Worm (Caenorhabditis elegans) whole organism, late embryonic: ENCODE results near the gene cwp-1.

Experiments used
- C38D4.7 ChIP-seq: fragments of 200-800 bp; sonication (Bioruptor generic); optimal IDR thresholded peaks from 2 replicates; lab custom pipeline; 2018; ENCODE audit warnings: mild to moderate bottlenecking, missing genetic modification characterization, moderate library complexity, missing compliant biosample characterization
- F13H6.1 ChIP-seq: sonication (generic microtip); optimal IDR thresholded peaks from 2 replicates; lab custom pipeline; 2016; ENCODE audit warnings: missing genetic modification characterization, missing compliant biosample characterization
- ahr-1 ChIP-seq: sonication (generic microtip); optimal IDR thresholded peaks from 2 replicates; lab custom pipeline; 2016; ENCODE audit warnings: missing genetic modification characterization, missing compliant biosample characterization
- ceh-14 ChIP-seq: sonication (generic microtip); optimal IDR thresholded peaks from 2 replicates; lab custom pipeline; 2016; ENCODE audit warnings: missing genotype, missing genetic modification characterization, missing compliant biosample characterization
- ceh-18 ChIP-seq: sonication (generic microtip); optimal IDR thresholded peaks from 2 replicates; lab custom pipeline; 2016; ENCODE audit warnings: missing genetic modification characterization, missing compliant biosample characterization
- ceh-2 ChIP-seq: sonication (generic microtip); optimal IDR thresholded peaks from 2 replicates; lab custom pipeline; 2016; ENCODE audit warnings: missing genotype, missing genetic modification characterization, missing compliant biosample characterization
- ceh-30 ChIP-seq: fragments of 150-350 bp; optimal IDR thresholded peaks from 2 replicates; lab custom pipeline; 2014; ENCODE audit warnings: missing biosample characterization, missing genetic modification characterization
- ceh-31 ChIP-seq: sonication (generic microtip); optimal IDR thresholded peaks from 2 replicates; lab custom pipeline; 2016; ENCODE audit warnings: missing genetic modification characterization, missing compliant biosample characterization
- ceh-34 ChIP-seq: sonication (generic microtip); optimal IDR thresholded peaks from 2 replicates; lab custom pipeline; 2016; ENCODE audit warnings: mild to moderate bottlenecking, missing genetic modification characterization, missing compliant biosample characterization
- ceh-9 ChIP-seq: sonication (generic microtip); optimal IDR thresholded peaks from 2 replicates; lab custom pipeline; 2016; ENCODE audit warnings: mild to moderate bottlenecking, missing genetic modification characterization, inconsistent platforms, missing compliant biosample characterization
- che-1 ChIP-seq: sonication (generic microtip); optimal IDR thresholded peaks from 2 replicates; lab custom pipeline; 2016; ENCODE audit warnings: mild to moderate bottlenecking, missing genetic modification characterization, missing compliant biosample characterization
- dve-1 ChIP-seq: sonication (generic microtip); optimal IDR thresholded peaks from 2 replicates; lab custom pipeline; 2017; ENCODE audit warnings: antibody characterized with exemption, mild to moderate bottlenecking, missing genetic modification characterization, missing compliant biosample characterization
- elt-2 ChIP-seq: sonication (generic microtip); optimal IDR thresholded peaks from 2 replicates; lab custom pipeline; 2016; ENCODE audit warnings: missing genetic modification reagents, missing genetic modification characterization, missing compliant biosample characterization
- ets-4 ChIP-seq: sonication (generic microtip); optimal IDR thresholded peaks from 2 replicates; lab custom pipeline; 2016; ENCODE audit warnings: missing genetic modification characterization, missing compliant biosample characterization
- fax-1 ChIP-seq: sonication (generic microtip); optimal IDR thresholded peaks from 2 replicates; lab custom pipeline; 2016; ENCODE audit warnings: missing genotype, missing genetic modification characterization, missing compliant biosample characterization
- fkh-6 ChIP-seq: sonication (generic microtip); optimal IDR thresholded peaks from 2 replicates; lab custom pipeline; 2016; ENCODE audit warnings: missing genetic modification characterization, missing compliant biosample characterization
- hlh-13 ChIP-seq: fragments of 200-800 bp; sonication (Bioruptor generic); optimal IDR thresholded peaks from 2 replicates; lab custom pipeline; 2018; ENCODE audit warnings: mild to moderate bottlenecking, missing genetic modification characterization, missing compliant biosample characterization
- hlh-30 ChIP-seq: sonication (generic microtip); optimal IDR thresholded peaks from 2 replicates; lab custom pipeline; 2017; ENCODE audit warnings: antibody characterized with exemption, missing genetic modification characterization, missing compliant biosample characterization; ENCODE audit not compliant: insufficient read depth
- lim-6 ChIP-seq: sonication (generic microtip); optimal IDR thresholded peaks from 2 replicates; lab custom pipeline; 2016; ENCODE audit warnings: missing genetic modification characterization, missing compliant biosample characterization
- nfya-1 ChIP-seq: sonication (generic microtip); optimal IDR thresholded peaks from 2 replicates; lab custom pipeline; 2017; ENCODE audit warnings: missing genetic modification characterization, mild to moderate bottlenecking, missing compliant biosample characterization, antibody characterized with exemption, moderate library complexity
- nhr-232 ChIP-seq: sonication (generic microtip); optimal IDR thresholded peaks from 2 replicates; lab custom pipeline; 2016; ENCODE audit warnings: missing genetic modification characterization, missing compliant biosample characterization
- npax-4 ChIP-seq: sonication (generic microtip); optimal IDR thresholded peaks from 2 replicates; lab custom pipeline; 2016; ENCODE audit warnings: missing genetic modification characterization, missing compliant biosample characterization
- pag-3 ChIP-seq: sonication (generic microtip); optimal IDR thresholded peaks from 2 replicates; lab custom pipeline; 2016; ENCODE audit warnings: missing compliant biosample characterization, missing genetic modification characterization, borderline replicate concordance
- pat-9 ChIP-seq: fragments of 200-800 bp; sonication (Bioruptor generic); optimal IDR thresholded peaks from 2 replicates; lab custom pipeline; 2018; ENCODE audit warnings: mild to moderate bottlenecking, missing genetic modification characterization, moderate library complexity, missing compliant biosample characterization
- pha-2 ChIP-seq: sonication (generic microtip); optimal IDR thresholded peaks from 2 replicates; lab custom pipeline; 2017; ENCODE audit warnings: mild to moderate bottlenecking, missing genetic modification characterization, missing compliant biosample characterization
- rnt-1 ChIP-seq: sonication (generic microtip); optimal IDR thresholded peaks from 2 replicates; lab custom pipeline; 2016; ENCODE audit warnings: missing genetic modification characterization, missing compliant biosample characterization
- tbx-2 ChIP-seq: sonication (generic microtip); optimal IDR thresholded peaks from 2 replicates; lab custom pipeline; 2016; ENCODE audit warnings: missing genetic modification characterization, missing compliant biosample characterization
- unc-3 ChIP-seq, 2 experiments: fragments of 200-800 bp in 1 of 2; sonication (Bioruptor generic) in 1 of 2; sonication (generic microtip) in 1 of 2; conservative IDR thresholded peaks in 1 of 2; optimal IDR thresholded peaks in 1 of 2; 2 replicates each; pipeline versions ENCODE4 v1.3.6 to Lab custom; 2016 to 2022; ENCODE audit warnings: missing compliant biosample characterization in 2 of 2, missing genetic modification characterization in 2 of 2, missing genetic modification reagents in 1 of 2
- unc-55 ChIP-seq: sonication (generic microtip); optimal IDR thresholded peaks from 2 replicates; lab custom pipeline; 2017; ENCODE audit warnings: missing biosample characterization, missing genetic modification reagents, missing genetic modification characterization
- ztf-16 ChIP-seq: sonication (generic microtip); optimal IDR thresholded peaks from 2 replicates; lab custom pipeline; 2017; ENCODE audit warnings: missing genetic modification characterization, missing compliant biosample characterization

Gene cwp-1

ce11 chrV:4841179-4841578 is at the start of gene cwp-1:
Gene cwp-1 (minus strand): TSS chrV:4841279.
- TF ChIP-seq ahr-1 (tag; lab: Kevin White, UChicago) (no peak), tbx-2 (tag; lab: Kevin White, UChicago) (no peak), dve-1 (tag; lab: Kevin White, UChicago) (no peak)

DNA sequence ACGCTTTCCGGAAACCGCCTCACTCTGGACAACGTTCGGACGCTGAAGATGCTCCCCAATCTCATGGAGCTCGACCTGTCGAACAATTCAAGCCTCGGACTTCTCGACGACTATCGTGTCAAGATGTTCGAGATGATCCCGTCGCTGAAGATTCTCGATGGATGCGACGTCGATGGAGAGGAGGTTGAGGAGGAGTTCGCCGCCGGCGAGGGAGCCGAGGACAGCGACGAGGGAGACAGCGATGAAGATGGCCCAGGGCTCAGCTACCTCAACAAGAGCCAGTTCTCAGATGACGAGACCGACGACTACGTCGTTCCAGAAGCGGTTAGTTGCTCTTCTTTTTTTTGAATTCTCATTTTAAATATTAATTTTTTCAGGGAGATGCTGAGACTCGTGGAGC is 49.7 kb upstream of the cwp-1 start:
- TF ChIP-seq C38D4.7 (GFP tag; lab: Kevin White, UChicago) = no peak
- TF ChIP-seq ceh-9 (tag; lab: Kevin White, UChicago) = no peak
- no peak for TF ChIP-seq pag-3 (tag; lab: Kevin White, UChicago)
- TF ChIP-seq ceh-31 = no peak

ce11 chrV:4889976-4890479 is 48.9 kb upstream of the cwp-1 start, which contains the start of gene T19H12.2:
Gene T19H12.2 (plus strand): TSS chrV:4890429.
- TF ChIP-seq fax-1 (tag; lab: Kevin White, UChicago) = no peak
- no peak for TF ChIP-seq lim-6 (tag; lab: Kevin White, UChicago)
- TF ChIP-seq unc-55 (GFP tag; lab: Kevin White, UChicago) = no peak
- TF ChIP-seq ztf-16 = no peak
- no peak for TF ChIP-seq tbx-2 (tag; lab: Kevin White, UChicago)
- no peak for TF ChIP-seq F13H6.1 (tag; lab: Kevin White, UChicago)
- no peak for TF ChIP-seq npax-4
- TF ChIP-seq hlh-30 = no peak

ce11 chrV:4889477-4889876 is 48.4 kb upstream of the cwp-1 start, which contains the start of gene ugt-12:
Gene ugt-12 (minus strand): TSS chrV:4889629.
- no peak for TF ChIP-seq ceh-14 (tag; lab: Kevin White, UChicago)
- no peak for TF ChIP-seq elt-2 (tag; lab: Kevin White, UChicago)
- no peak for TF ChIP-seq ceh-34 (tag; lab: Kevin White, UChicago)
- no peak for TF ChIP-seq nhr-232 (tag; lab: Kevin White, UChicago)

DNA sequence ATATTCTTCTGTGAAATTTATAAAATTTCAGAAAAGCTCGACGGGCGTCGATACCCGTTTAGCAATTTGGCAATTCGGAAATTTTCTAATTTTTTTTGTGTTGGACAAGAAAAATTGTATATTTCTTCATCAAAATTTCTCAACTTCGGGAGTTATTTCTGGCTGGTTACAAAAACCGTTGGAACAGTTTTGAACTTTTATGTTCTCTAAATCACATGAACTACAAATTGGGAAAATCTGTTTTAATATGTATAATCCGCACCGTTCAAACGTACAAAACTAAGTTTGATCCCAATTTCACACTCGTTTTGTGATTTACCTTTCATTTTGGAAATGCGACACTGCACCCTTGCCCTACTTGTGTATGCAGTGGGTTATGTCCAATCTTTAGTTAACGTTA is 44.3 kb upstream of the cwp-1 start, which contains the start of gene T19H12.3:
TSS of gene T19H12.3 (plus strand) at position 301 of the 400 bp plus-strand sequence.
- TF ChIP-seq unc-3 (GFP tag; conservative IDR thresholded peaks at IDR 0.05; lab: Robert Waterston, UW) (no peak), unc-3 (tag; optimal IDR thresholded peaks at IDR 0.05; lab: Kevin White, UChicago) (no peak), ceh-30 (tag; lab: Kevin White, UChicago) (no peak), rnt-1 (tag; lab: Kevin White, UChicago) (no peak), che-1 (tag; lab: Kevin White, UChicago) (no peak), hlh-13 (GFP tag; lab: Kevin White, UChicago) (no peak), ceh-2 (no peak), fkh-6 (tag; lab: Kevin White, UChicago) (no peak), nfya-1 (no peak), ahr-1 (tag; lab: Kevin White, UChicago) (no peak), elt-2 (tag; lab: Kevin White, UChicago) (no peak), pha-2 (tag; lab: Kevin White, UChicago) (no peak), npax-4 (no peak)

ce11 chrV:4884490-4884889 is 43.4 kb upstream of the cwp-1 start, which contains the start of gene T19H12.12:
Gene T19H12.12 (plus strand): TSS chrV:4884790.
- TF ChIP-seq ceh-18 (tag; lab: Kevin White, UChicago) = no peak
- no peak for TF ChIP-seq ets-4 (tag; lab: Kevin White, UChicago)

- TF ChIP-seq ceh-2 (no peak), ceh-18 (tag; lab: Kevin White, UChicago) (no peak), pat-9 (tag; lab: Kevin White, UChicago) (no peak)
These were observed 40.3 kb upstream of the cwp-1 start, which contains the start of gene str-32 for ce11 chrV:4881377-4881776. Gene str-32 (minus strand): TSS chrV:4881477.
